Worm (Caenorhabditis elegans): ENCODE measurements around the gene C24A3.4.

ce11 chrX:9024270-9024669 lies 32.1 kb downstream of the C24A3.4 start:
- TF ChIP-seq nhr-80 (tag; optimal IDR thresholded peaks at IDR 0.05): peak; percentile 37
- TF ChIP-seq snpc-4 (GFP tag; optimal IDR thresholded peaks at IDR 0.05): peak; percentile 74
- TF ChIP-seq snpc-4 (tag; optimal IDR thresholded peaks at IDR 0.05): peak in 1 of 4 experiments; percentile 30
- no peak for TF ChIP-seq pha-4 (tag; optimal IDR thresholded peaks at IDR 0.05)
- TF ChIP-seq ama-1 (optimal IDR thresholded peaks at IDR 0.05): no peak
- TF ChIP-seq ama-1 (GFP tag; optimal IDR thresholded peaks at IDR 0.05): peak; percentile 83 to 92
- TF ChIP-seq ceh-100 (GFP tag; IDR thresholded peaks at IDR 0.05): peak; percentile 64
